Fruit fly (Drosophila melanogaster) whole organism: ENCODE measurements around the gene trio.

Source experiments
- Dll ChIP-seq: fragments of >200 bp; optimal IDR thresholded peaks from 2 replicates; lab custom pipeline; 2017
- pan ChIP-seq: fragments of >200 bp; optimal IDR thresholded peaks from 2 replicates; lab custom pipeline; 2017
- psq ChIP-seq: fragments of >200 bp; optimal IDR thresholded peaks from 2 replicates; lab custom pipeline; 2017
- usp ChIP-seq: fragments of >200 bp; optimal IDR thresholded peaks from 2 replicates; lab custom pipeline; 2017; ENCODE audit warnings: missing biosample characterization, missing genetic modification characterization, mixed read lengths

DNA sequence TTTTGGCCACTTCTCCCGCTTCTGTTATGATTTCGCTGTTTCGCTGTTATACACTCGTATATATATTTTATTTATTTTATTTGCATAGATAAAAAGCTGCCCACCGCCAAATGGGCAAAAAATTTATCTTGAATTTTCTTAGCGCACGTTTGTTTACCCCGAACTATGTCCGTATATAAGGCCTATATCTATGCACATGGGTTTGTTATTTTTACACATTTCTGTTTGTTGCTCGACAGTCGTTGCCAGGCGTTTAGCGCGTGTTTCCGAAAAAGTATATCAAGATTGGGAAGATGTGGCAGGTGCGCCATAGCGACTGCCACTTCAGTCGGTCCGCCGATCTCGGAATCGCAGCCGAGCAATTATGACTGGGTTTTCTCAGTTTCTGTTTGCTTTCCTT lies 14.8 kb downstream of the trio start:
- no peak for TF ChIP-seq psq (lab: Kevin White, UChicago)
- TF ChIP-seq pan (lab: Kevin White, UChicago) = no peak
- no peak for TF ChIP-seq Dll (lab: Kevin White, UChicago)
- TF ChIP-seq usp (GFP tag; lab: Kevin White, UChicago) = no peak
